Fruit fly (Drosophila melanogaster) whole organism, pupa: Measurements from ENCODE around the gene CG32086.

ENCODE experiments used
- CG10348 ChIP-seq: fragments of 200-800 bp; sonication (Bioruptor generic); IDR thresholded peaks from 2 replicates; pipeline ENCODE4 v1.3.6; 2022; ENCODE audit warnings: missing biosample characterization, missing genetic modification characterization
- CG13204 ChIP-seq: fragments of 200-800 bp; sonication (Bioruptor generic); optimal IDR thresholded peaks from 2 replicates; lab custom pipeline; 2018; ENCODE audit warnings: missing biosample characterization, mild to moderate bottlenecking, missing genetic modification characterization, moderate library complexity
- CG17806 ChIP-seq: fragments of 200-800 bp; sonication (Bioruptor generic); optimal IDR thresholded peaks from 2 replicates; lab custom pipeline; 2018; ENCODE audit warnings: missing biosample characterization, mild to moderate bottlenecking, missing genetic modification characterization, moderate library complexity
- CG4496 ChIP-seq: fragments of 200-800 bp; sonication (Bioruptor generic); IDR thresholded peaks from 3 replicates; pipeline ENCODE4 v1.3.6; 2022; ENCODE audit warnings: missing biosample characterization, missing genetic modification characterization
- CG9948 ChIP-seq: fragments of 200-800 bp; sonication (Bioruptor generic); optimal IDR thresholded peaks from 2 replicates; lab custom pipeline; 2018; ENCODE audit warnings: missing biosample characterization, mild to moderate bottlenecking, missing genetic modification characterization, moderate library complexity
- EcR ChIP-seq: fragments of 200-800 bp; sonication (Bioruptor generic); optimal IDR thresholded peaks from 3 replicates; lab custom pipeline; 2019; ENCODE audit warnings: missing biosample characterization, missing genetic modification characterization, mild to moderate bottlenecking, moderate library complexity, missing genetic modification reagents
- Ets98B ChIP-seq: fragments of 200-800 bp; sonication (Bioruptor generic); IDR thresholded peaks from 2 replicates; pipeline ENCODE4 v1.3.6; 2022; ENCODE audit warnings: missing biosample characterization, missing genetic modification characterization
- Pif1A ChIP-seq: fragments of 200-800 bp; sonication (Bioruptor generic); optimal IDR thresholded peaks from 3 replicates; lab custom pipeline; 2016; ENCODE audit warnings: missing biosample characterization, missing genetic modification characterization
- rn ChIP-seq: fragments of 200-800 bp; sonication (Bioruptor generic); IDR thresholded peaks from 2 replicates; pipeline ENCODE4 v1.3.6; 2022; ENCODE audit warnings: missing biosample characterization, missing genetic modification characterization

DNA sequence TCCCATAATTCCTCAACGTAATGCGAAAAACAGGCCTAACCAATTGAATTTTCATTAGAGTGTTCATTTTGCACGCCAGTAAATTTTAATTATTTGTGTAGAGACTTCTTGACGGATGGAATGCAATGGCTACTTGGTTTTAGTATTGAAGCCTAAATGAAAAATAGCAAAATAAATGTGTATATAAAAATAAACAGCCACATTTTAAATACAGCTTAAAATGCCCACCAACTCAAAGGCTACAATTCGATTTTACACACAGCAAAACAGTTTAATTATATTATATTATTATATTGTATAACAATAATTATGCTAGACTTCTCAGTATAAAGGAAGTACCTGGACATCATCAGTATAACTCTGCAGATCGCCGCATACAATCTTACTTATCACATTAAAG lies 40.4 kb upstream of the CG32086 start, which contains the start of gene Akr1B:
- TF ChIP-seq Ets98B (GFP tag; lab: Robert Waterston, UW) (no peak), CG17806 (tag; lab: Kevin White, UChicago) (no peak), rn (GFP tag; lab: Robert Waterston, UW) (no peak), CG10348 (no peak), Pif1A (no peak), CG9948 (tag; lab: Kevin White, UChicago) (no peak), CG4496 (no peak), EcR (no peak), CG13204 (no peak)
